Fruit fly (Drosophila melanogaster) whole organism, embryonic: ENCODE measurements around the gene Cpr11B.

Experiments
- Bgb ChIP-seq: fragments of 200-800 bp; sonication (Bioruptor generic); IDR thresholded peaks from 2 replicates; pipeline ENCODE4 v1.3.6; 2022; ENCODE audit warnings: missing biosample characterization, missing genetic modification characterization; ENCODE audit not compliant: partially characterized antibody
- CG10654 ChIP-seq: fragments of 200-800 bp; sonication (Bioruptor generic); optimal IDR thresholded peaks from 2 replicates; lab custom pipeline; 2016; ENCODE audit warnings: missing biosample characterization, missing genetic modification characterization
- CG11456 ChIP-seq: fragments of 200-800 bp; sonication (Bioruptor generic); IDR thresholded peaks from 3 replicates; pipeline ENCODE4 v1.3.6; 2022; ENCODE audit warnings: missing biosample characterization, missing genetic modification characterization
- CG13296 ChIP-seq: fragments of 200-800 bp; sonication (Bioruptor generic); optimal IDR thresholded peaks from 3 replicates; lab custom pipeline; 2018; ENCODE audit warnings: missing biosample characterization, mild to moderate bottlenecking, missing genetic modification characterization
- CG17612 ChIP-seq: fragments of 200-800 bp; sonication (Bioruptor generic); IDR thresholded peaks from 2 replicates; pipeline ENCODE4 v1.3.6; 2022; ENCODE audit warnings: missing biosample characterization, missing genetic modification characterization
- CG17802 ChIP-seq: fragments of 200-800 bp; sonication (Bioruptor generic); optimal IDR thresholded peaks from 2 replicates; lab custom pipeline; 2018; ENCODE audit warnings: missing biosample characterization, mild to moderate bottlenecking, missing genetic modification characterization, moderate library complexity
- CG2199 ChIP-seq: fragments of 200-800 bp; sonication (Bioruptor generic); IDR thresholded peaks from 3 replicates; pipeline ENCODE4 v1.3.6; 2022; ENCODE audit warnings: missing biosample characterization, missing genetic modification characterization
- CG30020 ChIP-seq: fragments of 200-800 bp; optimal IDR thresholded peaks from 2 replicates; lab custom pipeline; 2019; ENCODE audit warnings: missing biosample characterization, mild to moderate bottlenecking, missing genetic modification characterization, moderate library complexity
- CG33557 ChIP-seq: fragments of 200-800 bp; sonication (Bioruptor generic); optimal IDR thresholded peaks from 2 replicates; lab custom pipeline; 2019; ENCODE audit warnings: missing biosample characterization, mild to moderate bottlenecking, missing genetic modification characterization, moderate library complexity
- CG34376 ChIP-seq: fragments of 200-800 bp; sonication (Bioruptor generic); optimal IDR thresholded peaks from 2 replicates; lab custom pipeline; 2018; ENCODE audit warnings: missing biosample characterization, mild to moderate bottlenecking, missing genetic modification characterization
- CG3838 ChIP-seq: fragments of 200-800 bp; sonication (Bioruptor generic); optimal IDR thresholded peaks from 3 replicates; lab custom pipeline; 2016; ENCODE audit warnings: missing biosample characterization, missing genetic modification characterization
- CG4820 ChIP-seq: fragments of 200-800 bp; sonication (Bioruptor generic); optimal IDR thresholded peaks from 3 replicates; lab custom pipeline; 2016; ENCODE audit warnings: missing biosample characterization, missing genetic modification characterization
- CG6654 ChIP-seq: fragments of 200-800 bp; sonication (Bioruptor generic); optimal IDR thresholded peaks from 2 replicates; lab custom pipeline; 2017; ENCODE audit warnings: missing biosample characterization, mild to moderate bottlenecking, missing genetic modification characterization
- CG7372 ChIP-seq: fragments of 200-800 bp; sonication (Bioruptor generic); IDR thresholded peaks from 2 replicates; pipeline ENCODE4 v1.3.6; 2022; ENCODE audit warnings: missing biosample characterization, missing genetic modification characterization
- CG7786 ChIP-seq: fragments of 200-800 bp; sonication (Bioruptor generic); optimal IDR thresholded peaks from 2 replicates; lab custom pipeline; 2016; ENCODE audit warnings: missing biosample characterization, missing genetic modification characterization
- CG8944 ChIP-seq: fragments of 200-800 bp; sonication (Bioruptor generic); optimal IDR thresholded peaks from 3 replicates; lab custom pipeline; 2016; ENCODE audit warnings: missing biosample characterization, missing genetic modification characterization
- CG9437 ChIP-seq: fragments of 200-800 bp; sonication (Bioruptor generic); optimal IDR thresholded peaks from 2 replicates; lab custom pipeline; 2018; ENCODE audit warnings: missing biosample characterization, mild to moderate bottlenecking, missing genetic modification characterization
- Dfd ChIP-seq, 2 experiments: fragments of >200 bp; optimal IDR thresholded peaks; 2 replicates each; lab custom pipeline; 2017; ENCODE audit warnings: missing biosample characterization in 2 of 2, missing genetic modification characterization in 2 of 2
- Doc3 ChIP-seq: fragments of 200-800 bp; sonication (Bioruptor generic); IDR thresholded peaks from 3 replicates; pipeline ENCODE4 v1.3.6; 2022; ENCODE audit warnings: missing biosample characterization, missing genetic modification characterization; ENCODE audit not compliant: partially characterized antibody
- Fer1 ChIP-seq: fragments of 200-800 bp; sonication (Bioruptor generic); optimal IDR thresholded peaks from 2 replicates; lab custom pipeline; 2017; ENCODE audit warnings: missing biosample characterization, mild to moderate bottlenecking, missing genetic modification characterization
- HLH3B ChIP-seq: fragments of 200-800 bp; sonication (Bioruptor generic); IDR thresholded peaks from 2 replicates; pipeline ENCODE4 v1.3.6; 2022; ENCODE audit warnings: missing biosample characterization, missing genetic modification characterization
- HLH54F ChIP-seq: fragments of 200-800 bp; sonication (Bioruptor generic); optimal IDR thresholded peaks from 3 replicates; lab custom pipeline; 2016; ENCODE audit warnings: missing biosample characterization, missing genetic modification characterization
- Max ChIP-seq: fragments of 200-800 bp; sonication (Bioruptor generic); optimal IDR thresholded peaks from 2 replicates; lab custom pipeline; 2016; ENCODE audit warnings: missing biosample characterization, mild to moderate bottlenecking, missing genetic modification characterization
- Mes4 ChIP-seq: fragments of 200-800 bp; sonication (Bioruptor generic); optimal IDR thresholded peaks from 2 replicates; lab custom pipeline; 2016; ENCODE audit warnings: missing biosample characterization, missing genetic modification characterization
- NC2α ChIP-seq: fragments of 200-800 bp; sonication (Bioruptor generic); optimal IDR thresholded peaks from 2 replicates; lab custom pipeline; 2016; ENCODE audit warnings: missing biosample characterization, missing genetic modification characterization
- NK7.1 ChIP-seq: fragments of 200-800 bp; sonication (Bioruptor generic); optimal IDR thresholded peaks from 3 replicates; lab custom pipeline; 2016; ENCODE audit warnings: missing biosample characterization, missing genetic modification characterization
- Opbp ChIP-seq: fragments of 200-800 bp; sonication (Bioruptor generic); IDR thresholded peaks from 3 replicates; pipeline ENCODE4 v1.3.6; 2022; ENCODE audit warnings: missing biosample characterization, missing genetic modification characterization; ENCODE audit not compliant: partially characterized antibody
- Rfx ChIP-seq: fragments of 200-800 bp; sonication (Bioruptor generic); IDR thresholded peaks from 2 replicates; pipeline ENCODE4 v1.3.6; 2022; ENCODE audit warnings: missing biosample characterization, missing genetic modification characterization
- Six4 ChIP-seq: fragments of 200-800 bp; sonication (Bioruptor generic); optimal IDR thresholded peaks from 2 replicates; lab custom pipeline; 2016; ENCODE audit warnings: missing biosample characterization, missing genetic modification characterization
- Sox100B ChIP-seq: fragments of 200-800 bp; sonication (Bioruptor generic); optimal IDR thresholded peaks from 3 replicates; lab custom pipeline; 2018; ENCODE audit warnings: missing biosample characterization, mild to moderate bottlenecking, missing genetic modification characterization
- bcd ChIP-seq: fragments of 200-800 bp; sonication (Bioruptor generic); optimal IDR thresholded peaks from 2 replicates; lab custom pipeline; 2017; ENCODE audit warnings: missing biosample characterization, mild to moderate bottlenecking, missing genetic modification characterization
- dan ChIP-seq: fragments of 200-800 bp; sonication (Bioruptor generic); IDR thresholded peaks from 2 replicates; pipeline ENCODE4 v1.3.6; 2022; ENCODE audit warnings: missing biosample characterization, missing genetic modification characterization
- dmrt11E ChIP-seq: fragments of 200-800 bp; sonication (Bioruptor generic); optimal IDR thresholded peaks from 3 replicates; lab custom pipeline; 2018; ENCODE audit warnings: missing biosample characterization, mild to moderate bottlenecking, missing genetic modification characterization, moderate library complexity
- esg ChIP-seq: fragments of 200-800 bp; sonication (Bioruptor generic); conservative IDR thresholded peaks from 2 replicates; pipeline ENCODE4 v1.3.6; 2022; ENCODE audit warnings: missing biosample characterization, missing genetic modification characterization
- eve ChIP-seq, 2 experiments: fragments of >200 bp; optimal IDR thresholded peaks; 2 replicates each; lab custom pipeline; 2017; ENCODE audit warnings: missing biosample characterization in 2 of 2, missing genetic modification characterization in 2 of 2
- fd96Cb ChIP-seq: fragments of 200-800 bp; sonication (Bioruptor generic); optimal IDR thresholded peaks from 2 replicates; lab custom pipeline; 2018; ENCODE audit warnings: missing biosample characterization, mild to moderate bottlenecking, missing genetic modification characterization, moderate library complexity
- gsb ChIP-seq: fragments of 200-800 bp; sonication (Bioruptor generic); IDR thresholded peaks from 2 replicates; pipeline ENCODE4 v1.3.6; 2022; ENCODE audit warnings: missing biosample characterization, missing genetic modification characterization
- klu ChIP-seq: fragments of 200-800 bp; sonication (Bioruptor generic); IDR thresholded peaks from 2 replicates; pipeline ENCODE4 v1.3.6; 2022; ENCODE audit warnings: missing biosample characterization, missing genetic modification characterization
- knrl ChIP-seq: fragments of 200-800 bp; sonication (Bioruptor generic); IDR thresholded peaks from 3 replicates; pipeline ENCODE4 v1.3.6; 2022; ENCODE audit warnings: missing biosample characterization, missing genetic modification characterization; ENCODE audit not compliant: partially characterized antibody
- mam ChIP-seq: fragments of 200-800 bp; sonication (Bioruptor generic); optimal IDR thresholded peaks from 3 replicates; lab custom pipeline; 2016; ENCODE audit warnings: missing biosample characterization, missing genetic modification characterization
- oc ChIP-seq: fragments of 200-800 bp; sonication (Bioruptor generic); optimal IDR thresholded peaks from 2 replicates; lab custom pipeline; 2018; ENCODE audit warnings: missing biosample characterization, mild to moderate bottlenecking, missing genetic modification characterization, moderate library complexity
- rib ChIP-seq: fragments of 200-800 bp; sonication (Bioruptor generic); IDR thresholded peaks from 2 replicates; pipeline ENCODE4 v1.3.6; 2022; ENCODE audit warnings: missing biosample characterization, missing genetic modification characterization
- salm ChIP-seq: fragments of 200-800 bp; sonication (Bioruptor generic); optimal IDR thresholded peaks from 2 replicates; lab custom pipeline; 2018; ENCODE audit warnings: missing biosample characterization, mild to moderate bottlenecking, missing genetic modification characterization
- sc ChIP-seq, 3 experiments: fragments of >200 bp in 2 of 3; fragments of 200-800 bp in 1 of 3; sonication (Bioruptor generic) in 1 of 3; optimal IDR thresholded peaks; 2 replicates in 2 of 3; 3 replicates in 1 of 3; lab custom pipeline; 2017; ENCODE audit warnings: mild to moderate bottlenecking in 1 of 3, missing biosample characterization in 1 of 3, missing genetic modification characterization in 1 of 3, missing genetic modification reagents in 1 of 3
- sob ChIP-seq: fragments of 200-800 bp; sonication (Bioruptor generic); IDR thresholded peaks from 2 replicates; pipeline ENCODE4 v1.3.6; 2022; ENCODE audit warnings: missing biosample characterization, missing genetic modification characterization
- sr ChIP-seq: fragments of 200-800 bp; sonication (Bioruptor generic); IDR thresholded peaks from 3 replicates; pipeline ENCODE4 v1.3.6; 2022; ENCODE audit warnings: missing biosample characterization, missing genetic modification characterization
- tup ChIP-seq: fragments of 200-800 bp; sonication (Bioruptor generic); optimal IDR thresholded peaks from 2 replicates; lab custom pipeline; 2016; ENCODE audit warnings: missing biosample characterization, mild to moderate bottlenecking, missing genetic modification characterization, moderate library complexity
- unc-4 ChIP-seq: fragments of 200-800 bp; sonication (Bioruptor generic); IDR thresholded peaks from 2 replicates; pipeline ENCODE4 v1.3.6; 2022; ENCODE audit warnings: missing biosample characterization, missing genetic modification characterization; ENCODE audit not compliant: partially characterized antibody
- unpg ChIP-seq: fragments of 200-800 bp; sonication (Bioruptor generic); optimal IDR thresholded peaks from 3 replicates; lab custom pipeline; 2018; ENCODE audit warnings: missing biosample characterization, mild to moderate bottlenecking, missing genetic modification characterization, moderate library complexity

The Cpr11B gene

dm6 chrX:12578701-12579372, 25.9 kb downstream of the Cpr11B start (continued):
- TF ChIP-seq Dfd (GFP tag; optimal IDR thresholded peaks at IDR 0.05; lab: Kevin White, UChicago) (no peak), unc-4 (GFP tag; lab: Robert Waterston, UW) (no peak), unpg (peak; percentile 73), sc (optimal IDR thresholded peaks at IDR 0.05; lab: Kevin White, UChicago) (no peak), sc (GFP tag; optimal IDR thresholded peaks at IDR 0.05; lab: Kevin White, UChicago) (peak; percentile 64), gsb (GFP tag; lab: Robert Waterston, UW) (peak; percentile 15; the same call in 1 of the 2 replicates), tup (peak; percentile 1), Doc3 (GFP tag; lab: Robert Waterston, UW) (no peak), Rfx (peak; percentile 51), mam (peak; percentile 11), CG2199 (no peak), CG7786 (GFP tag; lab: Kevin White, UChicago) (peak; percentile 6), CG34376 (GFP tag; lab: Kevin White, UChicago) (no peak), rib (no peak), Bgb (GFP tag; lab: Robert Waterston, UW) (no peak; the same call in 1 of the 2 replicates), CG17612 (GFP tag; lab: Robert Waterston, UW) (no peak), CG4820 (peak; percentile 12), eve (GFP tag; optimal IDR thresholded peaks at IDR 0.05; lab: Kevin White, UChicago) (peak in 1 of 2 experiments; percentile 61), NK7.1 (GFP tag; lab: Kevin White, UChicago) (no peak), Fer1 (GFP tag; lab: Kevin White, UChicago) (peak; percentile 64), CG6654 (GFP tag; lab: Kevin White, UChicago) (peak; percentile 24), CG9437 (GFP tag; lab: Kevin White, UChicago) (peak; percentile 47), oc (tag; lab: Kevin White, UChicago) (no peak), CG13296 (peak; percentile 36), sr (no peak), Opbp (0 out of 3 replicates have a peak, but pooled peaks have one; percentile 19), CG17802 (tag; lab: Kevin White, UChicago) (peak; percentile 4), esg (peak; percentile 33; the same call in 1 of the 2 replicates), CG10654 (GFP tag; lab: Kevin White, UChicago) (peak; percentile 31), CG11456 (GFP tag; lab: Robert Waterston, UW) (0 out of 3 replicates have a peak, but pooled peaks have one; percentile 44), bcd (peak; percentile 56), knrl (GFP tag; lab: Robert Waterston, UW) (0 out of 3 replicates have a peak, but pooled peaks have one; percentile 29), HLH3B (no peak), dan (GFP tag; lab: Robert Waterston, UW) (no peak), CG7372 (GFP tag; lab: Robert Waterston, UW) (no peak), Max (GFP tag; lab: Kevin White, UChicago) (peak; percentile 52), Mes4 (no peak), Sox100B (GFP tag; lab: Kevin White, UChicago) (peak; percentile 53), CG3838 (GFP tag; lab: Kevin White, UChicago) (no peak), Six4 (GFP tag; lab: Kevin White, UChicago) (no peak), sob (GFP tag; lab: Robert Waterston, UW) (no peak; the same call in 1 of the 2 replicates), HLH54F (GFP tag; lab: Kevin White, UChicago) (peak; percentile 4), salm (tag; lab: Kevin White, UChicago) (peak; percentile 28), CG33557 (GFP tag; lab: Kevin White, UChicago) (no peak), CG30020 (no peak), klu (0 out of 2 replicates have a peak, but pooled peaks have one; percentile 8), dmrt11E (peak; percentile 39), CG8944 (peak; percentile 4), fd96Cb (tag; lab: Kevin White, UChicago) (peak; percentile 73), NC2α (no peak)
